Worm (Caenorhabditis elegans) whole organism, L3 larva: Measurements from ENCODE around the gene T22F3.2.
A peak's percentile ranks its signal among the peaks of the same experiment; 100 is the strongest.

ENCODE experiments used
- R02D3.7 ChIP-seq: fragments of 150-350 bp; optimal IDR thresholded peaks from 2 replicates; lab custom pipeline; 2014; ENCODE audit warnings: missing biosample characterization, missing genetic modification characterization
- ZK546.5 ChIP-seq: sonication (generic microtip); optimal IDR thresholded peaks from 2 replicates; lab custom pipeline; 2017; ENCODE audit warnings: missing biosample characterization, missing genetic modification characterization
- ama-1 ChIP-seq: fragments of 150-350 bp; optimal IDR thresholded peaks from 2 replicates; lab custom pipeline; 2018
- ceh-16 ChIP-seq: sonication (generic microtip); optimal IDR thresholded peaks from 2 replicates; lab custom pipeline; 2017; ENCODE audit warnings: missing biosample characterization, missing genetic modification characterization
- ceh-28 ChIP-seq: fragments of 150-350 bp; optimal IDR thresholded peaks from 2 replicates; lab custom pipeline; 2014; ENCODE audit warnings: missing biosample characterization, missing genetic modification reagents, missing genetic modification characterization
- ceh-82 ChIP-seq: fragments of 150-350 bp; optimal IDR thresholded peaks from 2 replicates; lab custom pipeline; 2014; ENCODE audit warnings: missing biosample characterization, missing genetic modification characterization
- ceh-9 ChIP-seq: sonication (generic microtip); optimal IDR thresholded peaks from 2 replicates; lab custom pipeline; 2018; ENCODE audit warnings: missing biosample characterization, missing genetic modification characterization
- daf-12 ChIP-seq: fragments of 150-350 bp; optimal IDR thresholded peaks from 2 replicates; lab custom pipeline; 2014; ENCODE audit warnings: missing biosample characterization, missing genetic modification reagents, missing genetic modification characterization
- egl-27 ChIP-seq: sonication (generic microtip); optimal IDR thresholded peaks from 4 replicates; lab custom pipeline; 2017; ENCODE audit warnings: missing biosample characterization, missing genetic modification reagents, missing genetic modification characterization
- egl-5 ChIP-seq: fragments of 150-350 bp; optimal IDR thresholded peaks from 2 replicates; lab custom pipeline; 2017; ENCODE audit warnings: missing biosample characterization, missing genetic modification reagents, missing genetic modification characterization, inconsistent platforms
- elt-2 ChIP-seq: sonication (generic microtip); optimal IDR thresholded peaks from 2 replicates; lab custom pipeline; 2016; ENCODE audit warnings: missing genetic modification reagents, mild to moderate bottlenecking, missing genetic modification characterization, missing compliant biosample characterization
- elt-3 ChIP-seq, 3 experiments: fragments of 150-350 bp in 1 of 3; sonication (generic microtip) in 2 of 3; optimal IDR thresholded peaks; 2 replicates in 2 of 3; 4 replicates in 1 of 3; lab custom pipeline; 2014 to 2017; ENCODE audit warnings: missing biosample characterization in 3 of 3, missing genetic modification characterization in 3 of 3
- eor-1 ChIP-seq, 2 experiments: fragments of 150-350 bp; optimal IDR thresholded peaks; 2 replicates each; lab custom pipeline; 2014 to 2018; ENCODE audit warnings: missing biosample characterization in 2 of 2, missing genetic modification characterization in 2 of 2
- fkh-2 ChIP-seq: fragments of 150-350 bp; optimal IDR thresholded peaks from 2 replicates; lab custom pipeline; 2014; ENCODE audit warnings: missing biosample characterization, missing genetic modification reagents, missing genetic modification characterization
- fos-1 ChIP-seq: fragments of 150-350 bp; optimal IDR thresholded peaks from 2 replicates; lab custom pipeline; 2014; ENCODE audit warnings: missing biosample characterization, missing genetic modification characterization
- hmg-11 ChIP-seq: sonication (generic microtip); optimal IDR thresholded peaks from 2 replicates; lab custom pipeline; 2016; ENCODE audit warnings: missing genetic modification characterization, missing compliant biosample characterization
- jun-1 ChIP-seq: fragments of 150-350 bp; optimal IDR thresholded peaks from 2 replicates; lab custom pipeline; 2014; ENCODE audit warnings: missing biosample characterization, missing genetic modification reagents, missing genetic modification characterization
- lin-39 ChIP-seq: fragments of 150-350 bp; optimal IDR thresholded peaks from 2 replicates; lab custom pipeline; 2018; ENCODE audit warnings: missing biosample characterization, missing genetic modification reagents, missing genetic modification characterization
- lsy-12 ChIP-seq: sonication (generic microtip); optimal IDR thresholded peaks from 2 replicates; lab custom pipeline; 2016; ENCODE audit warnings: mild to moderate bottlenecking, missing genetic modification characterization, missing compliant biosample characterization
- mdl-1 ChIP-seq: fragments of 150-350 bp; optimal IDR thresholded peaks from 2 replicates; lab custom pipeline; 2014; ENCODE audit warnings: missing biosample characterization, missing genetic modification characterization
- nfya-1 ChIP-seq: sonication (generic microtip); optimal IDR thresholded peaks from 2 replicates; lab custom pipeline; 2017; ENCODE audit warnings: missing genetic modification characterization, mild to moderate bottlenecking, missing compliant biosample characterization, antibody characterized with exemption, moderate library complexity; ENCODE audit not compliant: insufficient read depth
- nhr-11 ChIP-seq: fragments of 150-350 bp; optimal IDR thresholded peaks from 2 replicates; lab custom pipeline; 2014; ENCODE audit warnings: missing biosample characterization, missing genetic modification characterization
- nhr-12 ChIP-seq: fragments of 150-350 bp; optimal IDR thresholded peaks from 2 replicates; lab custom pipeline; 2014; ENCODE audit warnings: missing biosample characterization, missing genetic modification characterization
- nhr-23 ChIP-seq: fragments of 150-350 bp; optimal IDR thresholded peaks from 2 replicates; lab custom pipeline; 2014; ENCODE audit warnings: missing biosample characterization, missing genetic modification reagents, missing genetic modification characterization
- nhr-237 ChIP-seq: fragments of 150-350 bp; optimal IDR thresholded peaks from 2 replicates; lab custom pipeline; 2014; ENCODE audit warnings: missing biosample characterization, missing genetic modification characterization
- nhr-28 ChIP-seq: fragments of 150-350 bp; optimal IDR thresholded peaks from 2 replicates; lab custom pipeline; 2014; ENCODE audit warnings: missing biosample characterization, missing genetic modification characterization
- nhr-43 ChIP-seq: sonication (generic microtip); optimal IDR thresholded peaks from 2 replicates; lab custom pipeline; 2016; ENCODE audit warnings: mild to moderate bottlenecking, missing genetic modification characterization, missing compliant biosample characterization; ENCODE audit not compliant: poor library complexity, severe bottlenecking
- nhr-67 ChIP-seq: fragments of 150-350 bp; optimal IDR thresholded peaks from 2 replicates; lab custom pipeline; 2014; ENCODE audit warnings: missing biosample characterization, missing genetic modification characterization
- nhr-76 ChIP-seq: fragments of 150-350 bp; sonication (generic microtip); optimal IDR thresholded peaks from 5 replicates; lab custom pipeline; 2014; ENCODE audit warnings: missing biosample characterization, missing genetic modification characterization
- pha-4 ChIP-seq: fragments of 150-350 bp; optimal IDR thresholded peaks from 2 replicates; lab custom pipeline; 2014; ENCODE audit warnings: missing biosample characterization, missing genetic modification reagents, missing genetic modification characterization
- pqm-1 ChIP-seq: fragments of 150-350 bp; optimal IDR thresholded peaks from 2 replicates; lab custom pipeline; 2017; ENCODE audit warnings: missing biosample characterization, missing genetic modification characterization, inconsistent platforms
- sea-2 ChIP-seq: fragments of 150-350 bp; sonication (generic microtip); optimal IDR thresholded peaks from 4 replicates; lab custom pipeline; 2014; ENCODE audit warnings: missing biosample characterization, missing genetic modification reagents, missing genetic modification characterization
- skn-1 ChIP-seq: fragments of 150-350 bp; optimal IDR thresholded peaks from 2 replicates; lab custom pipeline; 2014; ENCODE audit warnings: missing biosample characterization, missing genetic modification characterization
- snpc-4 ChIP-seq: fragments of 150-350 bp; optimal IDR thresholded peaks from 2 replicates; lab custom pipeline; 2014; ENCODE audit warnings: missing biosample characterization, missing genetic modification characterization
- tbx-2 ChIP-seq: sonication (generic microtip); optimal IDR thresholded peaks from 2 replicates; lab custom pipeline; 2016; ENCODE audit warnings: mild to moderate bottlenecking, missing genetic modification characterization, missing compliant biosample characterization
- unc-39 ChIP-seq: sonication (generic microtip); optimal IDR thresholded peaks from 4 replicates; lab custom pipeline; 2017; ENCODE audit warnings: missing biosample characterization, missing genetic modification characterization
- unc-62 ChIP-seq: fragments of 150-350 bp; sonication (generic microtip); optimal IDR thresholded peaks from 4 replicates; lab custom pipeline; 2014; ENCODE audit warnings: missing biosample characterization, missing genetic modification reagents, missing genetic modification characterization
- zag-1 ChIP-seq: fragments of 150-350 bp; optimal IDR thresholded peaks from 2 replicates; lab custom pipeline; 2014; ENCODE audit warnings: missing biosample characterization, missing genetic modification characterization
- ztf-4 ChIP-seq: fragments of 150-350 bp; optimal IDR thresholded peaks from 2 replicates; lab custom pipeline; 2014; ENCODE audit warnings: missing biosample characterization, missing genetic modification characterization

The T22F3.2 gene

ce11 chrV:3586014-3586689, at the start of gene T22F3.2, which contains the start of gene rpl-11.1:
Gene T22F3.2, plus strand, starts transcription at chrV:3586639.
Gene rpl-11.1, minus strand, starts transcription at chrV:3586064.
- peak; percentile 24 for TF ChIP-seq pha-4
- TF ChIP-seq hmg-11 = peak; percentile 25
- no peak for TF ChIP-seq elt-3 (tag; optimal IDR thresholded peaks at IDR 0.05; lab: Kevin White, UChicago)
- no peak for TF ChIP-seq elt-2 (tag; lab: Kevin White, UChicago)
- no peak for TF ChIP-seq fos-1 (tag; lab: Kevin White, UChicago)
- TF ChIP-seq nfya-1 (tag; lab: Kevin White, UChicago) = peak; percentile 47
- TF ChIP-seq, all 47 proteins: peak for 3

- TF ChIP-seq ceh-9 (tag; lab: Kevin White, UChicago) (no peak), R02D3.7 (tag; lab: Kevin White, UChicago) (no peak), lin-39 (tag; lab: Kevin White, UChicago) (no peak), pha-4 (no peak), unc-39 (tag; lab: Kevin White, UChicago) (no peak)
- TF ChIP-seq, all 47 proteins: peak for 0
Observed at ce11 chrV:3538307-3538706, 48.1 kb upstream of the T22F3.2 start, which contains the start of gene nhr-93. Gene nhr-93, minus strand, starts transcription at chrV:3538407.

- no peak for TF ChIP-seq R02D3.7 (tag; lab: Kevin White, UChicago)
- TF ChIP-seq ceh-9 (tag; lab: Kevin White, UChicago) = no peak
- TF ChIP-seq nhr-12 (tag; lab: Kevin White, UChicago) = no peak
- TF ChIP-seq egl-5 (tag; lab: Kevin White, UChicago) = no peak
Observed at ce11 chrV:3541117-3541516, 45.3 kb upstream of the T22F3.2 start, which contains the start of gene srbc-67. Gene srbc-67, minus strand, starts transcription at chrV:3541217.

DNA sequence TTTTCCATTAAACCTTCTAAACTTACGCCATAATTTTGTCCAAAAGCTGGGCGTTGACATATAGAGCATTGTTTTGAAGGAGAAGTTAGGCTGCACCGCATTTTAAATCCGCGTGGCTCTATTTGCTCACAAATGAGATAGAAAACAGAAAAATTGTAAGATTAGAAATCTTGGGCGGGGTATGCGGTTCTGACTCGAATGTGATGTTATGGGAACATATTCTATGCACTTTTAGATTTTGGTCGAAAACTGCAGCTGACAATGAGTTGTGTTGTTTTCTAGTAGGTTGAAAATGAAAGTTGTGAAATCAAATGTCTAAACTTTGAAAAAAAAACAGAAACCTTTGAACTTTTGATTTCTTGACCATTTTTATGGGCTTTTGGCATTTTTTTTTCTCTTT, 43.1 kb upstream of the T22F3.2 start, which contains the start of gene nhr-222:
Gene nhr-222 (minus strand): TSS at position 101 of the 400 bp plus-strand sequence.
- no peak for TF ChIP-seq nhr-12 (tag; lab: Kevin White, UChicago)
- no peak for TF ChIP-seq ama-1
- no peak for TF ChIP-seq nhr-67
- no peak for TF ChIP-seq nhr-11
- TF ChIP-seq ceh-28 (tag; lab: Kevin White, UChicago) = no peak
- no peak for TF ChIP-seq jun-1 (tag; lab: Kevin White, UChicago)
- TF ChIP-seq daf-12 = no peak
- TF ChIP-seq ceh-82 (tag; lab: Kevin White, UChicago) = no peak
- TF ChIP-seq skn-1 (tag; lab: Kevin White, UChicago) = no peak
- TF ChIP-seq elt-3 (tag; optimal IDR thresholded peaks at IDR 0.05; lab: Kevin White, UChicago) = no peak
- TF ChIP-seq nhr-43 (tag; lab: Kevin White, UChicago) = no peak
- TF ChIP-seq ZK546.5 (tag; lab: Kevin White, UChicago) = no peak
- TF ChIP-seq zag-1 = no peak
- TF ChIP-seq tbx-2 (tag; lab: Kevin White, UChicago) = no peak
- no peak for TF ChIP-seq pqm-1 (tag; lab: Kevin White, UChicago)
- no peak for TF ChIP-seq ceh-16 (tag; lab: Kevin White, UChicago)
- no peak for TF ChIP-seq fkh-2 (tag; lab: Kevin White, UChicago)
- TF ChIP-seq, all 47 proteins: peak for 0

DNA sequence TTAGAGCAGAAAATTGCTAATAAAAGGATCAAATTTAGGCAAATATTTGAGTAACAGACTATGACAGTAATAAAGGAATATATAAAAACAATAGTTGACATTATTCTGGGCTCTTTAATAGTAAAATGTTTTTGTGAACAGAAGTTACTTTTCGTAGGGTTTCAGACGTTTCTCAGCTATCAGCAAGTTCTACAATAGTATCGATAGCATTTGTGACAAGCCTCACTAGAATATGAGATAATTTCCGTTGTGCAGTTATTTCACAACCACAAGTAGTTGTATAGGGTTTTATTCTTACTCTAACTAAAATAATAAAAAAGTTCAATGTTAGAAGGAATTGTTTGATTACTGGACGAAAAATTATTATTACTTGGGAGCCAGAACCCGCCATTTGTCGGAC, 39.9 kb upstream of the T22F3.2 start, which contains the start of gene srbc-68:
Gene srbc-68 (minus strand): TSS at position 101 of the 400 bp plus-strand sequence.
- no peak for TF ChIP-seq sea-2
- TF ChIP-seq nhr-237 (tag; lab: Kevin White, UChicago) = no peak
- TF ChIP-seq nhr-23 = no peak
- TF ChIP-seq nfya-1 (tag; lab: Kevin White, UChicago) = no peak

DNA sequence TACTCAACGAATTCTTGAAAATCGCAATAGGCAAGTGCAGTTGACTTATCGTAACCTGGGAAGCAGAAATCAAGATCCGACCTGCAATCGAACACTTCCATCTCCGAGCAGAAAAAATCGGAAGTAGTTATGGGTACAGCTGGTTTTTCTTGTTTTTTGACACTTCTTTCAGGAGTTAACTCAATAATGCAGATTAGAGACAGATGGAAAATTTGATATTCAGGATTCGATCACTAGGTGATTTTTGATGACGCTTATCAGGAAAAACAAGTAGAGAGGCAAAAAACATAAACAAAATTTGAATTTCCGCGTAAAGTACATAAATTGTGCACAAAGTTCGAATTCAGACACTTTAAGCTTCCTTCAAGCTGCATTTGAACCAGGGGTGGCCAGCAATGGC, 37.6 kb upstream of the T22F3.2 start, which contains the start of gene srw-130:
Gene srw-130 (minus strand): TSS at position 101 of the 400 bp plus-strand sequence.
- TF ChIP-seq nhr-76 (tag; lab: Kevin White, UChicago) = no peak
- no peak for TF ChIP-seq hmg-11
- no peak for TF ChIP-seq ztf-4
- TF ChIP-seq lsy-12 (tag; lab: Kevin White, UChicago) = no peak
- TF ChIP-seq ceh-28 (tag; lab: Kevin White, UChicago) = no peak
- TF ChIP-seq snpc-4 = no peak
- TF ChIP-seq fos-1 (tag; lab: Kevin White, UChicago) = no peak
- no peak for TF ChIP-seq nhr-43 (tag; lab: Kevin White, UChicago)
- no peak for TF ChIP-seq mdl-1
- no peak for TF ChIP-seq unc-62 (GFP tag; lab: Kevin White, UChicago)
- no peak for TF ChIP-seq pqm-1 (tag; lab: Kevin White, UChicago)
- TF ChIP-seq nhr-237 (tag; lab: Kevin White, UChicago) = no peak
- no peak for TF ChIP-seq egl-5 (tag; lab: Kevin White, UChicago)
- TF ChIP-seq ceh-16 (tag; lab: Kevin White, UChicago) = no peak
- no peak for TF ChIP-seq nhr-12 (tag; lab: Kevin White, UChicago)
- no peak for TF ChIP-seq jun-1 (tag; lab: Kevin White, UChicago)
- TF ChIP-seq eor-1 (tag; optimal IDR thresholded peaks at IDR 0.05; lab: Kevin White, UChicago) = no peak
- no peak for TF ChIP-seq nhr-28 (tag; lab: Kevin White, UChicago)
- TF ChIP-seq egl-27 (tag; lab: Kevin White, UChicago) = no peak
- TF ChIP-seq elt-2 (tag; lab: Kevin White, UChicago) = no peak
- TF ChIP-seq, all 47 proteins: peak for 0
